Fruit fly (Drosophila melanogaster) whole organism, embryonic: ENCODE results near the gene gry.

ENCODE experiments used
- Abd-B ChIP-seq: fragments of 200-800 bp; sonication (Bioruptor generic); optimal IDR thresholded peaks from 2 replicates; lab custom pipeline; 2018; ENCODE audit warnings: missing biosample characterization, mild to moderate bottlenecking, missing genetic modification characterization, moderate library complexity
- Ada2b ChIP-seq: fragments of 200-800 bp; sonication (Bioruptor generic); IDR thresholded peaks from 2 replicates; pipeline ENCODE4 v1.3.6; 2022; ENCODE audit warnings: missing biosample characterization, missing genetic modification characterization
- Asciz ChIP-seq: fragments of 200-800 bp; sonication (Bioruptor generic); optimal IDR thresholded peaks from 2 replicates; lab custom pipeline; 2017; ENCODE audit warnings: missing biosample characterization, mild to moderate bottlenecking, missing genetic modification characterization, missing genetic modification reagents
- CG10274 ChIP-seq: fragments of 200-800 bp; sonication (Bioruptor generic); optimal IDR thresholded peaks from 3 replicates; lab custom pipeline; 2017; ENCODE audit warnings: missing biosample characterization, mild to moderate bottlenecking, missing genetic modification characterization
- CG10543 ChIP-seq: fragments of 200-800 bp; sonication (Bioruptor generic); optimal IDR thresholded peaks from 3 replicates; lab custom pipeline; 2017; ENCODE audit warnings: missing biosample characterization, mild to moderate bottlenecking, missing genetic modification characterization, moderate library complexity
- CG11560 ChIP-seq: fragments of 200-800 bp; sonication (Bioruptor generic); IDR thresholded peaks from 3 replicates; pipeline ENCODE4 v1.3.6; 2022; ENCODE audit warnings: missing biosample characterization, missing genetic modification characterization
- CG12236 ChIP-seq: fragments of 200-800 bp; sonication (Bioruptor generic); optimal IDR thresholded peaks from 2 replicates; lab custom pipeline; 2016; ENCODE audit warnings: missing biosample characterization, missing genetic modification characterization
- CG13624 ChIP-seq: fragments of 200-800 bp; sonication (Bioruptor generic); optimal IDR thresholded peaks from 2 replicates; lab custom pipeline; 2016; ENCODE audit warnings: missing biosample characterization, missing genetic modification characterization
- CG13894 ChIP-seq: fragments of 200-800 bp; sonication (Bioruptor generic); optimal IDR thresholded peaks from 3 replicates; lab custom pipeline; 2018; ENCODE audit warnings: missing biosample characterization, mild to moderate bottlenecking, missing genetic modification characterization, moderate library complexity
- CG15073 ChIP-seq: fragments of 200-800 bp; sonication (Bioruptor generic); optimal IDR thresholded peaks from 2 replicates; lab custom pipeline; 2016; ENCODE audit warnings: missing biosample characterization, missing genetic modification characterization
- CG16813 ChIP-seq: fragments of 200-800 bp; sonication (Bioruptor generic); IDR thresholded peaks from 3 replicates; pipeline ENCODE4 v1.3.6; 2022; ENCODE audit warnings: missing biosample characterization, missing genetic modification characterization; ENCODE audit not compliant: partially characterized antibody
- CG16863 ChIP-seq: fragments of 200-800 bp; sonication (Bioruptor generic); optimal IDR thresholded peaks from 3 replicates; lab custom pipeline; 2016; ENCODE audit warnings: missing biosample characterization, missing genetic modification characterization
- CG34224 ChIP-seq: fragments of 200-800 bp; sonication (Bioruptor generic); IDR thresholded peaks from 3 replicates; pipeline ENCODE4 v1.3.6; 2022; ENCODE audit warnings: missing biosample characterization, missing genetic modification characterization; ENCODE audit not compliant: partially characterized antibody
- CG4404 ChIP-seq: fragments of 200-800 bp; sonication (Bioruptor generic); IDR thresholded peaks from 2 replicates; pipeline ENCODE4 v1.3.6; 2022; ENCODE audit warnings: missing biosample characterization, missing genetic modification characterization
- CG6654 ChIP-seq: fragments of 200-800 bp; sonication (Bioruptor generic); optimal IDR thresholded peaks from 2 replicates; lab custom pipeline; 2017; ENCODE audit warnings: missing biosample characterization, mild to moderate bottlenecking, missing genetic modification characterization
- CG6683 ChIP-seq: fragments of 200-800 bp; sonication (Bioruptor generic); optimal IDR thresholded peaks from 2 replicates; lab custom pipeline; 2017; ENCODE audit warnings: missing biosample characterization, mild to moderate bottlenecking, missing genetic modification characterization, missing genetic modification reagents
- CG9932 ChIP-seq: fragments of 200-800 bp; sonication (Bioruptor generic); IDR thresholded peaks from 2 replicates; pipeline ENCODE4 v1.3.6; 2022; ENCODE audit warnings: missing biosample characterization, missing genetic modification characterization
- Chrac-16 ChIP-seq: fragments of 200-800 bp; sonication (Bioruptor generic); optimal IDR thresholded peaks from 3 replicates; lab custom pipeline; 2016; ENCODE audit warnings: missing biosample characterization, missing genetic modification characterization
- D ChIP-seq, 2 experiments: fragments of 200-800 bp in 1 of 2; fragments of >200 bp in 1 of 2; sonication (Bioruptor generic) in 1 of 2; optimal IDR thresholded peaks; 2 replicates in 1 of 2; 3 replicates in 1 of 2; lab custom pipeline; 2017; ENCODE audit warnings: mild to moderate bottlenecking in 1 of 2, missing biosample characterization in 1 of 2, missing genetic modification characterization in 1 of 2, missing genetic modification reagents in 1 of 2
- D19A ChIP-seq: fragments of 200-800 bp; optimal IDR thresholded peaks from 3 replicates; lab custom pipeline; 2019; ENCODE audit warnings: missing biosample characterization, mild to moderate bottlenecking, missing genetic modification characterization, moderate library complexity
- Dip3 ChIP-seq: fragments of 200-800 bp; sonication (Bioruptor generic); optimal IDR thresholded peaks from 3 replicates; lab custom pipeline; 2016; ENCODE audit warnings: missing biosample characterization, missing genetic modification characterization
- Fer1 ChIP-seq: fragments of 200-800 bp; sonication (Bioruptor generic); optimal IDR thresholded peaks from 2 replicates; lab custom pipeline; 2017; ENCODE audit warnings: missing biosample characterization, mild to moderate bottlenecking, missing genetic modification characterization
- GATAe ChIP-seq: fragments of 200-800 bp; sonication (Bioruptor generic); conservative IDR thresholded peaks from 2 replicates; pipeline ENCODE4 v1.3.6; 2022; ENCODE audit warnings: missing biosample characterization, missing genetic modification characterization
- Gsc ChIP-seq: fragments of 200-800 bp; sonication (Bioruptor generic); IDR thresholded peaks from 2 replicates; pipeline ENCODE4 v1.3.6; 2022; ENCODE audit warnings: missing biosample characterization, missing genetic modification characterization
- Jarid2 ChIP-seq: fragments of 200-800 bp; sonication (Bioruptor generic); optimal IDR thresholded peaks from 3 replicates; lab custom pipeline; 2017; ENCODE audit warnings: mild to moderate bottlenecking, missing biosample characterization, missing genetic modification reagents, missing genetic modification characterization
- Meics ChIP-seq: fragments of 200-800 bp; sonication (Bioruptor generic); optimal IDR thresholded peaks from 2 replicates; lab custom pipeline; 2017; ENCODE audit warnings: missing biosample characterization, mild to moderate bottlenecking, missing genetic modification characterization
- Mes4 ChIP-seq: fragments of 200-800 bp; sonication (Bioruptor generic); optimal IDR thresholded peaks from 2 replicates; lab custom pipeline; 2016; ENCODE audit warnings: missing biosample characterization, missing genetic modification characterization
- NfI ChIP-seq: fragments of 200-800 bp; sonication (Bioruptor generic); optimal IDR thresholded peaks from 3 replicates; lab custom pipeline; 2018; ENCODE audit warnings: missing biosample characterization, mild to moderate bottlenecking, missing genetic modification characterization, moderate library complexity
- Optix ChIP-seq: fragments of 200-800 bp; sonication (Bioruptor generic); IDR thresholded peaks from 3 replicates; pipeline ENCODE4 v1.3.6; 2022; ENCODE audit warnings: missing biosample characterization, missing genetic modification characterization
- Poxn ChIP-seq: fragments of 200-800 bp; sonication (Bioruptor generic); IDR thresholded peaks from 2 replicates; pipeline ENCODE4 v1.3.6; 2022; ENCODE audit warnings: missing biosample characterization, missing genetic modification characterization
- Side ChIP-seq: fragments of 200-800 bp; sonication (Bioruptor generic); optimal IDR thresholded peaks from 2 replicates; lab custom pipeline; 2016; ENCODE audit warnings: missing biosample characterization, missing genetic modification characterization
- ap ChIP-seq: fragments of 200-800 bp; sonication (Bioruptor generic); IDR thresholded peaks from 2 replicates; pipeline ENCODE4 v1.3.6; 2022; ENCODE audit warnings: missing biosample characterization, missing genetic modification characterization
- corto ChIP-seq: fragments of 200-800 bp; sonication (Bioruptor generic); optimal IDR thresholded peaks from 2 replicates; lab custom pipeline; 2016; ENCODE audit warnings: missing biosample characterization, mild to moderate bottlenecking, missing genetic modification characterization, moderate library complexity
- crol ChIP-seq: fragments of 200-800 bp; sonication (Bioruptor generic); IDR thresholded peaks from 2 replicates; pipeline ENCODE4 v1.3.6; 2022; ENCODE audit warnings: missing biosample characterization, missing genetic modification characterization
- dpn ChIP-seq, 2 experiments: fragments of 200-800 bp; sonication (Bioruptor generic); optimal IDR thresholded peaks; 3 replicates each; lab custom pipeline; 2016; ENCODE audit warnings: missing biosample characterization in 2 of 2, missing genetic modification characterization in 2 of 2
- ems ChIP-seq: fragments of 200-800 bp; sonication (Bioruptor generic); optimal IDR thresholded peaks from 3 replicates; lab custom pipeline; 2016; ENCODE audit warnings: missing biosample characterization, missing genetic modification characterization
- hb ChIP-seq: fragments of 200-800 bp; sonication (Bioruptor generic); IDR thresholded peaks from 3 replicates; pipeline ENCODE4 v1.3.6; 2022; ENCODE audit warnings: missing biosample characterization, missing genetic modification characterization; ENCODE audit not compliant: partially characterized antibody
- jing ChIP-seq: fragments of 200-800 bp; sonication (Bioruptor generic); optimal IDR thresholded peaks from 2 replicates; lab custom pipeline; 2018; ENCODE audit warnings: missing biosample characterization, mild to moderate bottlenecking, missing genetic modification characterization
- lab ChIP-seq: fragments of 200-800 bp; sonication (Bioruptor generic); optimal IDR thresholded peaks from 3 replicates; lab custom pipeline; 2017; ENCODE audit warnings: missing biosample characterization, missing genetic modification characterization, mild to moderate bottlenecking, moderate library complexity, missing genetic modification reagents
- nau ChIP-seq: fragments of 200-800 bp; sonication (Bioruptor generic); optimal IDR thresholded peaks from 3 replicates; lab custom pipeline; 2017; ENCODE audit warnings: missing biosample characterization, mild to moderate bottlenecking, missing genetic modification characterization, missing genetic modification reagents
- nerfin-1 ChIP-seq: fragments of 200-800 bp; sonication (Bioruptor generic); optimal IDR thresholded peaks from 3 replicates; lab custom pipeline; 2019; ENCODE audit warnings: missing biosample characterization, mild to moderate bottlenecking, missing genetic modification characterization, moderate library complexity
- odd ChIP-seq: fragments of 200-800 bp; sonication (Bioruptor generic); optimal IDR thresholded peaks from 2 replicates; lab custom pipeline; 2017; ENCODE audit warnings: missing biosample characterization, mild to moderate bottlenecking, missing genetic modification characterization
- pb ChIP-seq: fragments of 200-800 bp; sonication (Bioruptor generic); optimal IDR thresholded peaks from 3 replicates; lab custom pipeline; 2016; ENCODE audit warnings: missing biosample characterization, missing genetic modification characterization
- sisA ChIP-seq: fragments of 200-800 bp; sonication (Bioruptor generic); IDR thresholded peaks from 2 replicates; pipeline ENCODE4 v1.3.6; 2022; ENCODE audit warnings: missing biosample characterization, missing genetic modification characterization
- sob ChIP-seq: fragments of 200-800 bp; sonication (Bioruptor generic); IDR thresholded peaks from 2 replicates; pipeline ENCODE4 v1.3.6; 2022; ENCODE audit warnings: missing biosample characterization, missing genetic modification characterization
- wek ChIP-seq: fragments of 200-800 bp; sonication (Bioruptor generic); optimal IDR thresholded peaks from 3 replicates; lab custom pipeline; 2018; ENCODE audit warnings: missing biosample characterization, mild to moderate bottlenecking, missing genetic modification characterization, moderate library complexity
- zen2 ChIP-seq: fragments of 200-800 bp; sonication (Bioruptor generic); IDR thresholded peaks from 3 replicates; pipeline ENCODE4 v1.3.6; 2022; ENCODE audit warnings: missing biosample characterization, missing genetic modification characterization; ENCODE audit not compliant: partially characterized antibody

Gene gry

DNA sequence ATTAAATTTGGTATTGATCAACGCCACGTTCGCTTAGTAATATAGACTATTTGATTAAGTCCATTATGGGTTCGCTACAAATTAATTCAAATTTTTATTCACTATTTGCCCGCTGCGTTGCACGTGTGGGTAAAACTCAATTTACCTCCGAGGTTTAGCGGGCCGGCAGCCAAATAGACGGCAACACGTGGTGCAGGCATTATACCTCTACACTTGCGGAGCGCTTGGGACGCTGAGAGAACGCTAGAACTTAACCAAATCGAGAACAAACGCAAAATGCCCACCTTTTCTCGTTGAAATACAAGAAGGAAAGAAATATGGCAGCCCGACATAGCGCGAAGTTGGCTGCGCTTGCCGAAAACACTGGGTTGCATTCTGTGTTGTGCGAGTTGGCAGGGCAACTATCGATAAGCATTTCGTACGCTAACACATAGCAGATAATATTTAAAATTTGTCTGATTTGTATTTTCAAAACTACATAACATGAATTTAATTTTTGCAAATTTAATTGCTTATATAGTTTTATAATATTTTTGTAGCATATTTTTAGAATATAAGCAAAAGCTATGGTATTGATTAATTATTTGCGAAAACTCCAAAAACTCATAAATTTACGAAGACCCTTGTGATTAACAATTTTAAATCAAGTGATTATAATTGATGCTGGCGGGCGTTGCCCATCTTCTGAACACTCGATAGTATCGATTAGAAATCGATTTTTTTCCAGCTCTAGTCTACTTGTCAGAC lies 23.9 kb downstream of the gry start, which contains the start of the genes RpL28 and eIF1 (continued):
- TF ChIP-seq corto (GFP tag; lab: Kevin White, UChicago) (peak; percentile 40), Dip3 (peak; percentile 91), CG9932 (GFP tag; lab: Robert Waterston, UW) (peak; percentile 89), CG10543 (GFP tag; lab: Kevin White, UChicago) (peak; percentile 96), CG6654 (GFP tag; lab: Kevin White, UChicago) (peak; percentile 84), Side (peak; percentile 93), Chrac-16 (GFP tag; lab: Kevin White, UChicago) (peak; percentile 80), CG6683 (GFP tag; lab: Kevin White, UChicago) (peak; percentile 81), D19A (tag; lab: Kevin White, UChicago) (peak; percentile 59), hb (GFP tag; lab: Robert Waterston, UW) (peak; percentile 74; the same call in 1 of the 3 replicates), Mes4 (peak; percentile 94), CG4404 (GFP tag; lab: Robert Waterston, UW) (peak; percentile 66), ap (GFP tag; lab: Robert Waterston, UW) (peak; percentile 84), NfI (GFP tag; lab: Kevin White, UChicago) (peak; percentile 98), CG13894 (tag; lab: Kevin White, UChicago) (peak; percentile 84), Fer1 (GFP tag; lab: Kevin White, UChicago) (peak; percentile 90), CG34224 (peak; percentile 69; the same call in 2 of the 3 replicates), Jarid2 (GFP tag; lab: Kevin White, UChicago) (peak; percentile 78), nau (GFP tag; lab: Kevin White, UChicago) (peak; percentile 89), dpn (GFP tag; optimal IDR thresholded peaks at IDR 0.05; lab: Kevin White, UChicago) (peak; percentile 83 to 94), D (optimal IDR thresholded peaks at IDR 0.05; lab: Kevin White, UChicago) (no peak), D (GFP tag; optimal IDR thresholded peaks at IDR 0.05; lab: Kevin White, UChicago) (peak; percentile 90), Optix (peak; percentile 81), sisA (GFP tag; lab: Robert Waterston, UW) (peak; percentile 73), Ada2b (peak; percentile 59), crol (GFP tag; lab: Robert Waterston, UW) (peak; percentile 36; the same call in 1 of the 2 replicates), nerfin-1 (tag; lab: Kevin White, UChicago) (peak; percentile 85), CG12236 (peak; percentile 85), sob (GFP tag; lab: Robert Waterston, UW) (peak; percentile 91), GATAe (GFP tag; lab: Robert Waterston, UW) (peak; percentile 56), jing (GFP tag; lab: Kevin White, UChicago) (no peak), zen2 (GFP tag; lab: Robert Waterston, UW) (peak; percentile 47; the same call in 2 of the 3 replicates), pb (GFP tag; lab: Kevin White, UChicago) (peak; percentile 88), CG10274 (GFP tag; lab: Kevin White, UChicago) (peak; percentile 87), ems (GFP tag; lab: Kevin White, UChicago) (peak; percentile 85), CG16813 (peak; percentile 85), CG16863 (GFP tag; lab: Kevin White, UChicago) (peak; percentile 83), Abd-B (GFP tag; lab: Kevin White, UChicago) (peak; percentile 73), lab (GFP tag; lab: Kevin White, UChicago) (peak; percentile 60), Meics (GFP tag; lab: Kevin White, UChicago) (peak; percentile 96), CG13624 (GFP tag; lab: Kevin White, UChicago) (peak; percentile 89), Gsc (GFP tag; lab: Robert Waterston, UW) (no peak), CG11560 (tag; lab: Robert Waterston, UW) (peak; percentile 71; the same call in 2 of the 3 replicates), CG15073 (GFP tag; lab: Kevin White, UChicago) (no peak), Poxn (GFP tag; lab: Robert Waterston, UW) (peak; percentile 56; the same call in 1 of the 2 replicates), Asciz (GFP tag; lab: Kevin White, UChicago) (peak; percentile 88), odd (GFP tag; lab: Kevin White, UChicago) (peak; percentile 95), wek (peak; percentile 90)
